In genomic region chrII:9242804-9243203, ce11 we compare ENCODE assay signal across 1 worm cellular context.
TF ChIP-seq lines count a peak whose summit lies in the region.

No protein-coding gene starts in this region.

TF ChIP-seq in whole organism, L1 larva, 84 proteins besides CTCF, POLR2A, EP300 and RAD21 (continued from another document):
- peak; percentile 49 for TF ChIP-seq blmp-1 (tag; optimal IDR thresholded peaks at IDR 0.05; lab: Kevin White, UChicago)
- TF ChIP-seq pqm-1 (tag; optimal IDR thresholded peaks at IDR 0.05; lab: Kevin White, UChicago) = no peak
- TF ChIP-seq sox-4 (tag; optimal IDR thresholded peaks at IDR 0.05; lab: Kevin White, UChicago) = no peak
- no peak for TF ChIP-seq C16A3.4 (tag; optimal IDR thresholded peaks at IDR 0.05; lab: Kevin White, UChicago)
- TF ChIP-seq xbp-1 (tag; optimal IDR thresholded peaks at IDR 0.05; lab: Kevin White, UChicago) = peak; percentile 68
- TF ChIP-seq ces-1 (GFP tag; optimal IDR thresholded peaks at IDR 0.05; lab: Kevin White, UChicago) = no peak
- TF ChIP-seq nhr-90 (tag; optimal IDR thresholded peaks at IDR 0.05; lab: Kevin White, UChicago; ENCODE audit: poor library complexity) = no peak
- peak; percentile 41; the same call in 1 of the 2 replicates for TF ChIP-seq nhr-19 (GFP tag; conservative IDR thresholded peaks at IDR 0.05; lab: Robert Waterston, UW)
- TF ChIP-seq isw-1 (GFP tag; IDR thresholded peaks at IDR 0.05; lab: Robert Waterston, UW) = peak; percentile 49; the same call in 1 of the 2 replicates
- no peak for TF ChIP-seq fkh-8 (tag; optimal IDR thresholded peaks at IDR 0.05; lab: Kevin White, UChicago)
- no peak for TF ChIP-seq elt-2 (tag; optimal IDR thresholded peaks at IDR 0.05; lab: Kevin White, UChicago)
- TF ChIP-seq aha-1 (tag; optimal IDR thresholded peaks at IDR 0.05; lab: Kevin White, UChicago) = no peak
- TF ChIP-seq pag-3 (tag; optimal IDR thresholded peaks at IDR 0.05; lab: Kevin White, UChicago; ENCODE audit: borderline replicate concordance, insufficient read depth) = no peak
- peak; percentile 6 for TF ChIP-seq jun-1 (tag; optimal IDR thresholded peaks at IDR 0.05; lab: Kevin White, UChicago)
- TF ChIP-seq nhr-11 (tag; optimal IDR thresholded peaks at IDR 0.05; lab: Kevin White, UChicago) = no peak
- no peak for TF ChIP-seq nhr-84 (tag; optimal IDR thresholded peaks at IDR 0.05; lab: Kevin White, UChicago)
- TF ChIP-seq lin-14 (GFP tag; optimal IDR thresholded peaks at IDR 0.05; lab: Kevin White, UChicago) = peak; percentile 59
- TF ChIP-seq unc-30 (tag; optimal IDR thresholded peaks at IDR 0.05; lab: Kevin White, UChicago) = no peak
- TF ChIP-seq sup-37 (GFP tag; optimal IDR thresholded peaks at IDR 0.05; lab: Kevin White, UChicago) = no peak
- peak; percentile 14 for TF ChIP-seq nhr-237 (tag; optimal IDR thresholded peaks at IDR 0.05; lab: Kevin White, UChicago)
- 0 out of 2 replicates have a peak, but pooled peaks have one; percentile 6 for TF ChIP-seq grh-1 (GFP tag; IDR thresholded peaks at IDR 0.05; lab: Robert Waterston, UW)
- no peak for TF ChIP-seq egl-27 (tag; optimal IDR thresholded peaks at IDR 0.05; lab: Kevin White, UChicago)
- peak; percentile 2 for TF ChIP-seq irx-1 (tag; optimal IDR thresholded peaks at IDR 0.05; lab: Kevin White, UChicago)
- TF ChIP-seq mef-2 (tag; optimal IDR thresholded peaks at IDR 0.05; lab: Kevin White, UChicago) = no peak
- TF ChIP-seq mab-9 (GFP tag; IDR thresholded peaks at IDR 0.05; lab: Robert Waterston, UW) = no peak
- peak; percentile 4 to 40 (median 36) for TF ChIP-seq ceh-82 (tag; optimal IDR thresholded peaks at IDR 0.05; lab: Kevin White, UChicago)
- TF ChIP-seq unc-98 (GFP tag; IDR thresholded peaks at IDR 0.05; lab: Robert Waterston, UW) = no peak
- TF ChIP-seq nhr-28 (tag; optimal IDR thresholded peaks at IDR 0.05; lab: Kevin White, UChicago) = no peak
